Fruit fly (Drosophila melanogaster) whole organism, wandering third instar larva: ENCODE measurements around the gene Dus1.
A peak's percentile ranks its signal among the peaks of the same experiment; 100 is the strongest.

Source experiments
- CG9705 ChIP-seq: fragments of 200-800 bp; sonication (Bioruptor generic); optimal IDR thresholded peaks from 2 replicates; lab custom pipeline; 2018; ENCODE audit warnings: missing biosample characterization, mild to moderate bottlenecking, missing genetic modification characterization
- Dfd ChIP-seq: fragments of >200 bp; optimal IDR thresholded peaks from 2 replicates; lab custom pipeline; 2017; ENCODE audit warnings: missing biosample characterization, missing genetic modification characterization
- GATAd ChIP-seq: sonication (Bioruptor generic); optimal IDR thresholded peaks from 2 replicates; lab custom pipeline; 2016; ENCODE audit warnings: missing biosample characterization, missing genetic modification characterization
- HLH106 ChIP-seq: fragments of 200-800 bp; optimal IDR thresholded peaks from 3 replicates; lab custom pipeline; 2019; ENCODE audit warnings: missing biosample characterization, mild to moderate bottlenecking, missing genetic modification characterization, moderate library complexity
- Hr83 ChIP-seq: fragments of 200-300 bp; sonication (Bioruptor generic); optimal IDR thresholded peaks from 2 replicates; lab custom pipeline; 2016; ENCODE audit warnings: missing biosample characterization, mild to moderate bottlenecking, missing genetic modification characterization, moderate library complexity; ENCODE audit not compliant: poor library complexity, severe bottlenecking
- Jra ChIP-seq: sonication (Bioruptor generic); optimal IDR thresholded peaks from 2 replicates; lab custom pipeline; 2016; ENCODE audit warnings: missing biosample characterization, missing genetic modification characterization
- Myc ChIP-seq: fragments of >200 bp; optimal IDR thresholded peaks from 2 replicates; lab custom pipeline; 2017
- N ChIP-seq: fragments of >200 bp; optimal IDR thresholded peaks from 2 replicates; lab custom pipeline; 2018; ENCODE audit warnings: missing biosample characterization, missing external identifiers, missing genetic modification characterization
- OdsH ChIP-seq: fragments of 200-800 bp; sonication (Bioruptor generic); optimal IDR thresholded peaks from 2 replicates; lab custom pipeline; 2016; ENCODE audit warnings: missing biosample characterization, mild to moderate bottlenecking, missing genetic modification characterization
- Rel ChIP-seq, 2 experiments: fragments of 200-800 bp; sonication (Bioruptor generic) in 1 of 2; optimal IDR thresholded peaks; 2 replicates in 1 of 2; 3 replicates in 1 of 2; lab custom pipeline; 2016 to 2019; ENCODE audit warnings: mild to moderate bottlenecking in 2 of 2, missing biosample characterization in 2 of 2, missing genetic modification characterization in 2 of 2, moderate library complexity in 1 of 2
- Sp1 ChIP-seq: fragments of 200-800 bp; sonication (Bioruptor generic); optimal IDR thresholded peaks from 3 replicates; lab custom pipeline; 2019; ENCODE audit warnings: missing biosample characterization, mild to moderate bottlenecking, missing genetic modification characterization, moderate library complexity
- brk ChIP-seq: fragments of 200-800 bp; sonication (Bioruptor generic); optimal IDR thresholded peaks from 2 replicates; lab custom pipeline; 2016; ENCODE audit warnings: missing biosample characterization, mild to moderate bottlenecking, missing genetic modification characterization
- dsf ChIP-seq: sonication (Bioruptor generic); optimal IDR thresholded peaks from 2 replicates; lab custom pipeline; 2016; ENCODE audit warnings: missing biosample characterization, missing genetic modification characterization, borderline replicate concordance
- ey ChIP-seq: fragments of 200-800 bp; sonication (Bioruptor generic); optimal IDR thresholded peaks from 2 replicates; lab custom pipeline; 2016; ENCODE audit warnings: missing biosample characterization, missing genetic modification characterization
- foxo ChIP-seq, 2 experiments: fragments of 200-800 bp; sonication (Bioruptor generic); optimal IDR thresholded peaks; 2 replicates in 1 of 2; 3 replicates in 1 of 2; lab custom pipeline; 2016 to 2017; ENCODE audit warnings: missing biosample characterization in 2 of 2, missing genetic modification characterization in 2 of 2
- fru ChIP-seq: fragments of 200-800 bp; sonication (Bioruptor generic); optimal IDR thresholded peaks from 3 replicates; lab custom pipeline; 2016; ENCODE audit warnings: missing biosample characterization, mild to moderate bottlenecking, missing genetic modification characterization
- h ChIP-seq: fragments of 200-800 bp; sonication (Bioruptor generic); optimal IDR thresholded peaks from 3 replicates; lab custom pipeline; 2016; ENCODE audit warnings: missing biosample characterization, mild to moderate bottlenecking, missing genetic modification characterization
- jim ChIP-seq: fragments of 175-275, 200-325 bp; sonication (Bioruptor generic); optimal IDR thresholded peaks from 2 replicates; lab custom pipeline; 2016; ENCODE audit warnings: missing biosample characterization, mild to moderate bottlenecking, missing genetic modification characterization
- lola ChIP-seq: fragments of >200 bp; optimal IDR thresholded peaks from 2 replicates; lab custom pipeline; 2017; ENCODE audit warnings: missing biosample characterization, missing genetic modification characterization
- psq ChIP-seq: fragments of 200-800 bp; sonication (Bioruptor generic); optimal IDR thresholded peaks from 3 replicates; lab custom pipeline; 2017; ENCODE audit warnings: missing biosample characterization, mild to moderate bottlenecking, missing genetic modification characterization, moderate library complexity
- rgr ChIP-seq: fragments of 200-800 bp; sonication (Bioruptor generic); optimal IDR thresholded peaks from 3 replicates; lab custom pipeline; 2016; ENCODE audit warnings: missing biosample characterization, mild to moderate bottlenecking, missing genetic modification characterization
- sv ChIP-seq: fragments of 200-800 bp; sonication (Bioruptor generic); optimal IDR thresholded peaks from 3 replicates; lab custom pipeline; 2016; ENCODE audit warnings: missing biosample characterization, missing genetic modification characterization
- tai ChIP-seq: sonication (Bioruptor generic); optimal IDR thresholded peaks from 2 replicates; lab custom pipeline; 2016; ENCODE audit warnings: missing biosample characterization, missing genetic modification characterization
- usp ChIP-seq: fragments of >200 bp; optimal IDR thresholded peaks from 2 replicates; lab custom pipeline; 2017; ENCODE audit warnings: missing biosample characterization, missing genetic modification characterization
- woc ChIP-seq: sonication (Bioruptor generic); optimal IDR thresholded peaks from 2 replicates; lab custom pipeline; 2016; ENCODE audit warnings: missing biosample characterization, mild to moderate bottlenecking, missing genetic modification characterization

Gene Dus1

DNA sequence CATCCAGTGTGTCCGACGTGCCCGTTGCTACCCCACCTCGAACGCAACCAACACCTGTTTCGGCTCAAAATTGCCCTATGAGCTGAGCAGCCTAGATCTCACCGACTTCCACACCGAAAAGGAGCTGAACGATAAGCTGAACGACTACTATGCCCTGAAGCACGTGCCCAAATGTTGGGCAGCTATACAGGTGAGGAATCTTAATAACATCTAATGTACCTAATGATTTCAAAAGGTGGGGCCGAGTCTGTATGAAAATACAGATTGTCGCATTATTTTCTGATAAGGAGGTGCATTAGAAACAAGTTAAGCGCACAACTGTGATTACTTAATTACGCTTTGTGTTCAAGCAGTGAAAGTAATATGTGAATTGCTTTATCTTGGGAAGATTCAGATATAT, 6.6 kb upstream of the Dus1 start, which contains the start of gene CG17078:
CG17078 (minus strand) TSS at position 101 of the 400 bp plus-strand sequence.
- TF ChIP-seq fru (no peak), psq (GFP tag; lab: Kevin White, UChicago) (no peak)

DNA sequence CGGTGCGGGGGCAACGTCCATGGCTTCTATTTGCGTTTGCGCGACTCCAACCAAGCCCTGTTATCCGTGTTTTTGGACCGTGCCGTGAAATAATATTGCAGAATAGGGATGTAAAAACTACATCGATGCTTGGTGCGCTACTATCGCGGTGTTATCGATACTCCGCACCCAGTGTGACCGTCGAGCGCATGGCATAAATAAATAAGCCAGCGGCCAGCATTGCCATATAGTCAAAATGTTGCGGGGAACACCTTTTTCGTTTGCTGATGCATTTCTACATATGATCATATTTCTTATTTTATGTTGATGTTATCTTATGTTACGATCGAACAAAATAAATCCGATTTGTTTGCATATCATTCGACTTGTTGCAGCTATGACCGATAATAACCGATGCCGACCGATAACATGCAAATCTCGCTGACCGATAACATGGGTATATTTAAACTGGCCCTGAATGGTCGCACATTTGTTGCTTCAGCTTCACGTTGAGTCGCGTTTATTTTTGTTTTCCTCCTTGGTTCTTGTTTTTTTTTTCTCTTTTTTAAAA, 5.7 kb upstream of the Dus1 start, which contains the start of gene smo:
smo (plus strand) TSS at position 461 of the 550 bp plus-strand sequence.
- TF ChIP-seq ey (peak; percentile 25), HLH106 (peak; percentile 7), Rel (GFP tag; optimal IDR thresholded peaks at IDR 0.05; lab: Kevin White, UChicago) (no peak), Rel (tag; optimal IDR thresholded peaks at IDR 0.05; lab: Kevin White, UChicago) (peak; percentile 87), jim (GFP tag; lab: Kevin White, UChicago) (no peak), Hr83 (GFP tag; lab: Kevin White, UChicago) (peak; percentile 49), Myc (lab: Kevin White, UChicago) (peak; percentile 46), Jra (peak; percentile 5), dsf (no peak)
- TF ChIP-seq, all 38 proteins: peak for 6

DNA sequence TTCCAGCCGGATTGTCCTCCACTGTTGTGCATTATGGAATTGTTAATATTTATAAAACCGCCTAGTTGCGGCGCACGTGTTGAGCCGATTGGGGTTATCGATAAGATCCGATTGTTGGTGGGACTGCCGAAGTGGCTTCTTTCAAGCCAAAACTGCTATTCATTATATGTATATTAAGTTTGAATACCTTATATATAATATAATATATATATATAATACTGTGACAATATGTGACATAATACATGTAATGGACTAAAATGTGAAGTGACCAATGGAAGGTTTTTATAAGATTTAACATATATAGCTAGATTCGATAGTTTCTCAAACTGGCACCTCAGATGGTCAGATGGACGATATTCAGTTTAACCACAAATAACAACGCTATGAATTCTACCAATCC, 2.1 kb upstream of the Dus1 start, which contains the start of the genes mbm and CG11555:
mbm (minus strand) TSS at position 113 of the 400 bp plus-strand sequence.
CG11555 (plus strand) TSS at position 234 of the 400 bp plus-strand sequence.
- TF ChIP-seq GATAd (GFP tag; lab: Kevin White, UChicago): no peak
- peak; percentile 94 for TF ChIP-seq Myc (lab: Kevin White, UChicago)
- TF ChIP-seq Sp1 (GFP tag; lab: Kevin White, UChicago): peak; percentile 40
- TF ChIP-seq HLH106: peak; percentile 56
- TF ChIP-seq Rel (GFP tag; optimal IDR thresholded peaks at IDR 0.05; lab: Kevin White, UChicago): no peak
- peak; percentile 6 for TF ChIP-seq Rel (tag; optimal IDR thresholded peaks at IDR 0.05; lab: Kevin White, UChicago)

DNA sequence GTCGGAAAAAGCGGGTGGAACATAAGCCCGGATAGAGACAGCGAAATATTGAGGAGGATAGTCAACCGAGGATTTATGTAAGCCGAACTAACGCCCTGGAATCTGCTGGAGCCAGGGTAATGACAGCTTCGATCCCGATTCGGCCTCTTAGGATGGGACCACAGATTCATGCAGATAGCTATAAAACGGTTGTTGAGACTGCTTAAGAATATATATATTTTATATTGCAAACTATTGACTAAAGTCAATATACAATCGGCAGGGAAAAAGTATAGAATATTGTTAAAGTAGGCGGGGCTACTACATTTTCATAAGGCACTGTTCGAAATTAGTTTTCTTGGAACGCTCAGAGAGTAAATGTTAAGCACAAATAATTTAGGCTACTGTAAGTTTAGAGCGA, 2.8 kb downstream of the Dus1 start, which contains the start of gene CG3345:
CG3345 (plus strand) TSS at position 301 of the 400 bp plus-strand sequence.
- TF ChIP-seq Rel (GFP tag; optimal IDR thresholded peaks at IDR 0.05; lab: Kevin White, UChicago): no peak
- TF ChIP-seq Rel (tag; optimal IDR thresholded peaks at IDR 0.05; lab: Kevin White, UChicago): no peak
- TF ChIP-seq Sp1 (GFP tag; lab: Kevin White, UChicago): no peak
- no peak for TF ChIP-seq CG9705 (GFP tag; lab: Kevin White, UChicago)
- no peak for TF ChIP-seq GATAd (GFP tag; lab: Kevin White, UChicago)
- TF ChIP-seq sv (GFP tag; lab: Kevin White, UChicago): no peak
- no peak for TF ChIP-seq rgr (GFP tag; lab: Kevin White, UChicago)
- no peak for TF ChIP-seq Myc (lab: Kevin White, UChicago)
- TF ChIP-seq Dfd (GFP tag; lab: Kevin White, UChicago): no peak
- TF ChIP-seq tai (GFP tag; lab: Kevin White, UChicago): no peak

DNA sequence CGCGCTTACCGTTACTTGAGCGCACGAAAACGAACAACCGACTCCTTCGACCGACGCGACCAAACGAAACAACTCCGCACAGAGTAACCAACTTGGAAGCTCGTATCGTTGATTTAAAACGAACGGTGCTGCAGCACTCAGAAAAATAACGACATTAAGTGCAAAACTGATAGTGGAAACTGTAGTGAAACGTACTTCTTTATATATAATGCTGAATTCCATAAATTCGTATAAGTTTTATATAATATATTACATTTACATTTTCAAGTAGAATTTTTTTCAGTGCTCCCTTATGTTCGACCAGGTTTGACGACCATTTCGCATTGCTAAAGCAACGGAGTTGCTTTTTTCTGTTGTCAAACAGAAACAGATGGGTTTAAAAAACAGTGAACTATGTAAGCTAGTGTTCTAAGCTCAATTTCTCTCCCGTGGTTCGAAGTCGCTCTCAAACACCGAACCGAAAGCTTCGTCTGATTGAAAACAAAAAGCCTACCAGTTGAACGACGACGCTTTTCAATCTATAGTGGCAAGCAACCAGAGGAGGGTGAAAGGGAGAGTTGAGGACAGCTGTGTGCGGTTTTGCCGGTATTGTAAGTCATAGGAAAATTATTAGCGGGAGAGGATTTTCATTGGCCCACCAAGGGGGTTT, 4.0 kb downstream of the Dus1 start, which contains the start of gene CG17075:
CG17075 (minus strand) TSS at position 65 of the 649 bp plus-strand sequence.
- TF ChIP-seq fru (peak; percentile 86), ey (peak; percentile 61), rgr (GFP tag; lab: Kevin White, UChicago) (peak; percentile 85), HLH106 (peak; percentile 76), Sp1 (GFP tag; lab: Kevin White, UChicago) (peak; percentile 81), psq (GFP tag; lab: Kevin White, UChicago) (peak; percentile 80), lola (GFP tag; lab: Kevin White, UChicago) (no peak), woc (GFP tag; lab: Kevin White, UChicago) (peak; percentile 38), foxo (GFP tag; optimal IDR thresholded peaks at IDR 0.05; lab: Kevin White, UChicago) (peak in 1 of 2 experiments; percentile 92), h (GFP tag; lab: Kevin White, UChicago) (peak; percentile 89), usp (GFP tag; lab: Kevin White, UChicago) (no peak), sv (GFP tag; lab: Kevin White, UChicago) (peak; percentile 93), brk (GFP tag; lab: Kevin White, UChicago) (no peak), OdsH (GFP tag; lab: Kevin White, UChicago) (peak; percentile 85), N (no peak), CG9705 (GFP tag; lab: Kevin White, UChicago) (peak; percentile 18)
- TF ChIP-seq, all 38 proteins: peak for 12

DNA sequence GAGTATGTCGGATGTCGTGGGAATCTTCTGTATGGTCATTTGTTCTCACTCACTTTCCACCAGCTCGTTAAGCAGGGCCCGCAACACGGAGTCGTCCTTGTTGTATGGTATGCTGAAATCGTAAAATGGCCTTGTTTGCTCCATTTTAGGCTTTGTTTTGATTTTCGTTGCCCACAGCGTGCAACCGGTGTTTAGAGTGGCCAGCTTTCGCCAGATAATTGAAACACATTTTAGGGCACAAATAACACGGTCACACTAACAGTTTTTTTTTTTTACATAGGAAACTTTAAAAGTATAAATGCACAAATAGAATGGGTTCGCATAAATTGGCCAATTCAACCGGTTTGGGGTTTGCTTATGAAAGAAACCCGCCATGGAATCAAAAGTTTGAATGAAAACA, 19.4 kb downstream of the Dus1 start, which contains the start of gene Rpp30:
Rpp30 (minus strand) TSS at position 200 of the 400 bp plus-strand sequence.
- TF ChIP-seq Myc (lab: Kevin White, UChicago) (no peak), foxo (GFP tag; optimal IDR thresholded peaks at IDR 0.05; lab: Kevin White, UChicago) (no peak)
